Worm (Caenorhabditis elegans) whole organism, early embryonic: ENCODE measurements around the gene fic-1.

Experiments
- F13C5.2 ChIP-seq: sonication (generic microtip); optimal IDR thresholded peaks from 2 replicates; lab custom pipeline; 2017; ENCODE audit warnings: mild to moderate bottlenecking, missing genetic modification characterization, inconsistent platforms, missing compliant biosample characterization
- ama-1 ChIP-seq: fragments of 150-350 bp; optimal IDR thresholded peaks from 2 replicates; lab custom pipeline; 2014
- flt-1 ChIP-seq: fragments of 200-800 bp; sonication (Bioruptor generic); IDR thresholded peaks from 2 replicates; pipeline ENCODE4 v1.3.6; 2022; ENCODE audit warnings: missing genetic modification characterization, missing compliant biosample characterization
- hmbx-1 ChIP-seq: sonication (generic microtip); optimal IDR thresholded peaks from 2 replicates; lab custom pipeline; 2016; ENCODE audit warnings: mild to moderate bottlenecking, missing genetic modification characterization, missing compliant biosample characterization
- hnd-1 ChIP-seq: sonication (generic microtip); optimal IDR thresholded peaks from 2 replicates; lab custom pipeline; 2016; ENCODE audit warnings: missing genetic modification characterization, missing compliant biosample characterization
- sea-1 ChIP-seq: fragments of 200-800 bp; sonication (Bioruptor generic); conservative IDR thresholded peaks from 2 replicates; pipeline ENCODE4 v1.3.6; 2022; ENCODE audit warnings: missing genetic modification characterization, missing compliant biosample characterization
- tbx-11 ChIP-seq: fragments of 200-800 bp; sonication (Bioruptor generic); IDR thresholded peaks from 2 replicates; pipeline ENCODE4 v1.3.6; 2022; ENCODE audit warnings: missing genetic modification characterization, missing compliant biosample characterization

DNA sequence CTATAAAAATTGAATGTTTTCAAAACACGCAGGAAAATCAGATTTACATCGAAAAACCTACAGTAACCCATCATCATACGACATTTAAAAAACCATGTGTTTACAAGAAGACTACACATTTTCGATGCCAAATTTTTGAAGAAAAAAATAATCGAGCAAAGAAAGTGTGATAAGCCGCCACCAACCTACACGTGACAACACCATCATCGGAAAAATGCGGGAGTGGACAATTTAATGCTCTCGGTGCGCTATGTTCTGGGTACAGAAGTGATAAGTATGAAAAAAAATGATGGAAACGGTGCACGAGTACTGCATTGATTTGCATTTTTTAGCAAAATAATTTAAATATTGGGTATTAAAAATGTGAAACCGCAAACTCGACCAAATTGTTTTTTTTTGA is 27.4 kb downstream of the fic-1 start:
- TF ChIP-seq tbx-11 (GFP tag; lab: Robert Waterston, UW) (no peak), ama-1 (lab: Kevin White, UChicago) (no peak), F13C5.2 (tag; lab: Kevin White, UChicago) (no peak), flt-1 (GFP tag; lab: Robert Waterston, UW) (no peak), hmbx-1 (tag; lab: Kevin White, UChicago) (no peak), sea-1 (GFP tag; lab: Robert Waterston, UW) (no peak), hnd-1 (tag; lab: Kevin White, UChicago) (no peak)
